Worm (Caenorhabditis elegans) whole organism, mixed stage, embryonic: Measurements from ENCODE around the gene col-172.

Experiments used
- ceh-83 ChIP-seq: fragments of 200-800 bp; sonication (Bioruptor generic); optimal IDR thresholded peaks from 2 replicates; lab custom pipeline; 2018; ENCODE audit warnings: mild to moderate bottlenecking, missing genetic modification characterization, missing compliant biosample characterization
- cnd-1 ChIP-seq: fragments of 200-800 bp; sonication (Bioruptor generic); optimal IDR thresholded peaks from 2 replicates; lab custom pipeline; 2018; ENCODE audit warnings: mild to moderate bottlenecking, missing genetic modification characterization, missing compliant biosample characterization
- flh-1 ChIP-seq: fragments of 200-800 bp; sonication (Bioruptor generic); optimal IDR thresholded peaks from 2 replicates; lab custom pipeline; 2018; ENCODE audit warnings: mild to moderate bottlenecking, missing genetic modification characterization, moderate library complexity, missing compliant biosample characterization
- lin-13 ChIP-seq: fragments of 150-350 bp; optimal IDR thresholded peaks from 2 replicates; lab custom pipeline; 2014; ENCODE audit warnings: missing biosample characterization, missing genetic modification characterization
- mab-5 ChIP-seq: fragments of 150-350 bp; optimal IDR thresholded peaks from 2 replicates; lab custom pipeline; 2014; ENCODE audit warnings: missing biosample characterization, missing genetic modification characterization
- mls-2 ChIP-seq: sonication (generic microtip); optimal IDR thresholded peaks from 2 replicates; lab custom pipeline; 2016; ENCODE audit warnings: mild to moderate bottlenecking, missing genetic modification characterization, moderate library complexity, missing compliant biosample characterization
- nhr-12 ChIP-seq: fragments of 150-350 bp; optimal IDR thresholded peaks from 2 replicates; lab custom pipeline; 2014; ENCODE audit warnings: missing biosample characterization, missing genetic modification characterization
- nhr-237 ChIP-seq: fragments of 150-350 bp; optimal IDR thresholded peaks from 2 replicates; lab custom pipeline; 2014; ENCODE audit warnings: missing biosample characterization, missing genetic modification characterization
- sem-2 ChIP-seq: fragments of 200-800 bp; sonication (Bioruptor generic); optimal IDR thresholded peaks from 2 replicates; lab custom pipeline; 2018; ENCODE audit warnings: mild to moderate bottlenecking, missing genetic modification characterization, missing compliant biosample characterization
- snpc-4 ChIP-seq: fragments of 150-350 bp; optimal IDR thresholded peaks from 2 replicates; lab custom pipeline; 2014; ENCODE audit warnings: missing biosample characterization, missing genetic modification characterization
- unc-62 ChIP-seq: fragments of 150-350 bp; optimal IDR thresholded peaks from 2 replicates; lab custom pipeline; 2014; ENCODE audit warnings: missing biosample characterization, missing genetic modification reagents, missing genetic modification characterization

- TF ChIP-seq snpc-4 (tag; lab: Kevin White, UChicago): no peak
- no peak for TF ChIP-seq mab-5 (tag; lab: Kevin White, UChicago)
- no peak for TF ChIP-seq lin-13 (tag; lab: Kevin White, UChicago)
- no peak for TF ChIP-seq nhr-237 (tag; lab: Kevin White, UChicago)
- no peak for TF ChIP-seq ceh-83
- no peak for TF ChIP-seq mls-2 (tag; lab: Kevin White, UChicago)
- TF ChIP-seq cnd-1 (tag; lab: Kevin White, UChicago): no peak
- no peak for TF ChIP-seq sem-2
- TF ChIP-seq nhr-12 (tag; lab: Kevin White, UChicago): no peak
- no peak for TF ChIP-seq flh-1 (GFP tag; lab: Kevin White, UChicago)
- TF ChIP-seq unc-62: no peak
These were observed 40.7 kb downstream of the col-172 start, which contains the start of gene nas-11 for ce11 chrX:6713277-6713676.
